In genomic region chr3R:21859509-21859908, dm6 we compare ENCODE assay signal across 5 fruit fly cellular contexts.
TF ChIP-seq lines count a peak whose summit lies in the region.

No protein-coding gene starts in this region.

- TF ChIP-seq CTCF in whole organism, embryonic (GFP tag; optimal IDR thresholded peaks at IDR 0.05; lab: Kevin White, UChicago): no peak

TF ChIP-seq in whole organism, adult, 20 proteins besides CTCF, POLR2A, EP300 and RAD21:
- no peak for TF ChIP-seq bab1 (GFP tag; optimal IDR thresholded peaks at IDR 0.05; lab: Kevin White, UChicago)
- TF ChIP-seq kay (GFP tag; lab: Kevin White, UChicago; ENCODE audit: borderline replicate concordance): peak; percentile 33
- TF ChIP-seq CG33017 (tag; optimal IDR thresholded peaks at IDR 0.05; lab: Kevin White, UChicago): no peak
- no peak for TF ChIP-seq CG7045 (GFP tag; optimal IDR thresholded peaks at IDR 0.05; lab: Kevin White, UChicago)

TF ChIP-seq in whole organism, embryonic, 481 proteins besides CTCF, POLR2A, EP300 and RAD21 (continues in another document):
- TF ChIP-seq pum (GFP tag; optimal IDR thresholded peaks at IDR 0.05; lab: Kevin White, UChicago): peak; percentile 26
- TF ChIP-seq lbe (GFP tag; optimal IDR thresholded peaks at IDR 0.05; lab: Kevin White, UChicago): peak; percentile 87
- peak; percentile 33 for TF ChIP-seq onecut (GFP tag; IDR thresholded peaks at IDR 0.05; lab: Robert Waterston, UW)
- TF ChIP-seq B-H1 (GFP tag; IDR thresholded peaks at IDR 0.05; lab: Robert Waterston, UW): no peak
- peak; percentile 8 for TF ChIP-seq Lhr (GFP tag; optimal IDR thresholded peaks at IDR 0.05; lab: Kevin White, UChicago)
- TF ChIP-seq cas (GFP tag; IDR thresholded peaks at IDR 0.05; lab: Robert Waterston, UW): no peak
- TF ChIP-seq Hsf (GFP tag; optimal IDR thresholded peaks at IDR 0.05; lab: Kevin White, UChicago): peak; percentile 41
- TF ChIP-seq lmd (GFP tag; IDR thresholded peaks at IDR 0.05; lab: Robert Waterston, UW): 0 out of 2 replicates have a peak, but pooled peaks have one; percentile 11
- peak; percentile 5 for TF ChIP-seq shn (GFP tag; optimal IDR thresholded peaks at IDR 0.05; lab: Kevin White, UChicago)
- peak; percentile 38 for TF ChIP-seq Sox100B (GFP tag; optimal IDR thresholded peaks at IDR 0.05; lab: Kevin White, UChicago)
- TF ChIP-seq fru (optimal IDR thresholded peaks at IDR 0.05; lab: Kevin White, UChicago): no peak
- no peak for TF ChIP-seq pzg (GFP tag; optimal IDR thresholded peaks at IDR 0.05; lab: Kevin White, UChicago)
- TF ChIP-seq Mad (GFP tag; optimal IDR thresholded peaks at IDR 0.05; lab: Kevin White, UChicago): peak; percentile 30
- TF ChIP-seq slou (GFP tag; optimal IDR thresholded peaks at IDR 0.05; lab: Kevin White, UChicago): no peak
- peak in 1 of 2 experiments; percentile 13 for TF ChIP-seq Hr78 (GFP tag; optimal IDR thresholded peaks at IDR 0.05; lab: Kevin White, UChicago)
- TF ChIP-seq Side (GFP tag; optimal IDR thresholded peaks at IDR 0.05; lab: Kevin White, UChicago): peak; percentile 21
- peak; percentile 7 to 46 for TF ChIP-seq dpn (GFP tag; optimal IDR thresholded peaks at IDR 0.05; lab: Kevin White, UChicago)
- TF ChIP-seq CG8388 (GFP tag; optimal IDR thresholded peaks at IDR 0.05; lab: Kevin White, UChicago): peak; percentile 62
- no peak for TF ChIP-seq Dad (GFP tag; optimal IDR thresholded peaks at IDR 0.05; lab: Kevin White, UChicago)
- no peak for TF ChIP-seq ERR (GFP tag; optimal IDR thresholded peaks at IDR 0.05; lab: Kevin White, UChicago)
- TF ChIP-seq jing (GFP tag; optimal IDR thresholded peaks at IDR 0.05; lab: Kevin White, UChicago): peak; percentile 27
- peak; percentile 1 for TF ChIP-seq CG10462 (GFP tag; optimal IDR thresholded peaks at IDR 0.05; lab: Kevin White, UChicago)

TF ChIP-seq in whole organism, prepupa, 60 proteins besides CTCF, POLR2A, EP300 and RAD21 (continues in another document):
- TF ChIP-seq svp (GFP tag; lab: Kevin White, UChicago) (peak; percentile 99), CG9139 (GFP tag; optimal IDR thresholded peaks at IDR 0.05; lab: Kevin White, UChicago) (peak; percentile 63), CG3919 (GFP tag; optimal IDR thresholded peaks at IDR 0.05; lab: Kevin White, UChicago) (peak; percentile 88), CG16779 (tag; optimal IDR thresholded peaks at IDR 0.05; lab: Kevin White, UChicago) (peak; percentile 76), CG6276 (GFP tag; optimal IDR thresholded peaks at IDR 0.05; lab: Kevin White, UChicago) (peak; percentile 78), achi (GFP tag; optimal IDR thresholded peaks at IDR 0.05; lab: Kevin White, UChicago) (peak; percentile 92), CG7368 (GFP tag; optimal IDR thresholded peaks at IDR 0.05; lab: Kevin White, UChicago) (peak; percentile 81), Eip75B (GFP tag; optimal IDR thresholded peaks at IDR 0.05; lab: Kevin White, UChicago) (peak; percentile 96), Lpt (GFP tag; optimal IDR thresholded peaks at IDR 0.05; lab: Kevin White, UChicago) (peak; percentile 73), CG6163 (GFP tag; IDR thresholded peaks at IDR 0.05; lab: Robert Waterston, UW) (peak; percentile 84), Eip93F (GFP tag; optimal IDR thresholded peaks at IDR 0.05; lab: Kevin White, UChicago) (peak; percentile 93), ss (GFP tag; optimal IDR thresholded peaks at IDR 0.05; lab: Kevin White, UChicago) (peak; percentile 85 to 88), CG11762 (GFP tag; optimal IDR thresholded peaks at IDR 0.05; lab: Kevin White, UChicago; ENCODE audit: insufficient read depth) (peak; percentile 68), CG8632 (GFP tag; optimal IDR thresholded peaks at IDR 0.05; lab: Kevin White, UChicago) (peak; percentile 92), Ets96B (tag; optimal IDR thresholded peaks at IDR 0.05; lab: Kevin White, UChicago) (peak; percentile 78), OdsH (GFP tag; optimal IDR thresholded peaks at IDR 0.05; lab: Kevin White, UChicago) (peak; percentile 92), vri (GFP tag; optimal IDR thresholded peaks at IDR 0.05; lab: Kevin White, UChicago) (peak; percentile 91), fd85E (GFP tag; optimal IDR thresholded peaks at IDR 0.05; lab: Kevin White, UChicago) (peak; percentile 39), CG3032 (tag; optimal IDR thresholded peaks at IDR 0.05; lab: Kevin White, UChicago) (peak; percentile 82), Blimp-1 (GFP tag; optimal IDR thresholded peaks at IDR 0.05; lab: Kevin White, UChicago) (peak; percentile 80), Eip78C (GFP tag; lab: Kevin White, UChicago) (peak; percentile 98), net (GFP tag; optimal IDR thresholded peaks at IDR 0.05; lab: Kevin White, UChicago) (peak; percentile 89), CG6792 (GFP tag; optimal IDR thresholded peaks at IDR 0.05; lab: Kevin White, UChicago) (peak; percentile 94)

TF ChIP-seq in whole organism, pupa, 21 proteins besides CTCF, POLR2A, EP300 and RAD21:
- TF ChIP-seq Pif1B (GFP tag; optimal IDR thresholded peaks at IDR 0.05; lab: Kevin White, UChicago): peak; percentile 83
- TF ChIP-seq CG14655 (GFP tag; optimal IDR thresholded peaks at IDR 0.05; lab: Kevin White, UChicago): peak; percentile 72
- TF ChIP-seq CG10348 (GFP tag; IDR thresholded peaks at IDR 0.05; lab: Robert Waterston, UW): no peak
- TF ChIP-seq fd96Ca (GFP tag; IDR thresholded peaks at IDR 0.05; lab: Robert Waterston, UW): 0 out of 3 replicates have a peak, but pooled peaks have one; percentile 29
- TF ChIP-seq Snoo (tag; optimal IDR thresholded peaks at IDR 0.05; lab: Kevin White, UChicago): peak; percentile 93
- TF ChIP-seq rn (GFP tag; IDR thresholded peaks at IDR 0.05; lab: Robert Waterston, UW): peak; percentile 68; the same call in 1 of the 2 replicates
- peak; percentile 80 for TF ChIP-seq CG8301 (tag; optimal IDR thresholded peaks at IDR 0.05; lab: Kevin White, UChicago)
- TF ChIP-seq CG12605 (GFP tag; IDR thresholded peaks at IDR 0.05; lab: Robert Waterston, UW): 0 out of 2 replicates have a peak, but pooled peaks have one; percentile 58
- peak; percentile 48; the same call in 1 of the 2 replicates for TF ChIP-seq CG32121 (GFP tag; IDR thresholded peaks at IDR 0.05; lab: Robert Waterston, UW)
- TF ChIP-seq EcR (GFP tag; optimal IDR thresholded peaks at IDR 0.05; lab: Kevin White, UChicago): peak; percentile 0
- TF ChIP-seq D1 (tag; optimal IDR thresholded peaks at IDR 0.05; lab: Kevin White, UChicago): no peak
- TF ChIP-seq CG34367 (tag; optimal IDR thresholded peaks at IDR 0.05; lab: Kevin White, UChicago): peak; percentile 70
- peak; percentile 66 for TF ChIP-seq CG17806 (tag; optimal IDR thresholded peaks at IDR 0.05; lab: Kevin White, UChicago)
- TF ChIP-seq gl (tag; optimal IDR thresholded peaks at IDR 0.05; lab: Kevin White, UChicago): peak; percentile 28
- peak; percentile 71 for TF ChIP-seq Ets98B (GFP tag; IDR thresholded peaks at IDR 0.05; lab: Robert Waterston, UW)
- peak; percentile 87 for TF ChIP-seq Pif1A (GFP tag; optimal IDR thresholded peaks at IDR 0.05; lab: Kevin White, UChicago)
- peak; percentile 82 for TF ChIP-seq CG4496 (GFP tag; IDR thresholded peaks at IDR 0.05; lab: Robert Waterston, UW)
- TF ChIP-seq CG8159 (tag; optimal IDR thresholded peaks at IDR 0.05; lab: Kevin White, UChicago): peak; percentile 85
- peak; percentile 61 for TF ChIP-seq CG13204 (GFP tag; optimal IDR thresholded peaks at IDR 0.05; lab: Kevin White, UChicago)
- TF ChIP-seq CG15710 (tag; optimal IDR thresholded peaks at IDR 0.05; lab: Kevin White, UChicago): peak; percentile 84
- TF ChIP-seq CG9948 (tag; optimal IDR thresholded peaks at IDR 0.05; lab: Kevin White, UChicago): peak; percentile 74

TF ChIP-seq in whole organism, wandering third instar larva, 38 proteins besides CTCF, POLR2A, EP300 and RAD21 (continues in another document):
- TF ChIP-seq dsf (GFP tag; optimal IDR thresholded peaks at IDR 0.05; lab: Kevin White, UChicago; ENCODE audit: borderline replicate concordance) (peak; percentile 76), brk (GFP tag; optimal IDR thresholded peaks at IDR 0.05; lab: Kevin White, UChicago) (peak; percentile 85), sv (GFP tag; optimal IDR thresholded peaks at IDR 0.05; lab: Kevin White, UChicago) (peak; percentile 5), lola (GFP tag; optimal IDR thresholded peaks at IDR 0.05; lab: Kevin White, UChicago) (no peak), jim (GFP tag; optimal IDR thresholded peaks at IDR 0.05; lab: Kevin White, UChicago) (no peak), br (GFP tag; optimal IDR thresholded peaks at IDR 0.05; lab: Kevin White, UChicago) (peak; percentile 95), ey (GFP tag; optimal IDR thresholded peaks at IDR 0.05; lab: Kevin White, UChicago) (peak; percentile 95), N (GFP tag; optimal IDR thresholded peaks at IDR 0.05; lab: Kevin White, UChicago) (no peak), sage (GFP tag; optimal IDR thresholded peaks at IDR 0.05; lab: Kevin White, UChicago) (peak; percentile 86), h (GFP tag; optimal IDR thresholded peaks at IDR 0.05; lab: Kevin White, UChicago) (peak; percentile 96), Sp1 (GFP tag; optimal IDR thresholded peaks at IDR 0.05; lab: Kevin White, UChicago) (peak; percentile 95), psq (GFP tag; optimal IDR thresholded peaks at IDR 0.05; lab: Kevin White, UChicago) (peak; percentile 94), rgr (GFP tag; optimal IDR thresholded peaks at IDR 0.05; lab: Kevin White, UChicago) (peak; percentile 92), tai (GFP tag; optimal IDR thresholded peaks at IDR 0.05; lab: Kevin White, UChicago) (peak; percentile 83), Hr78 (GFP tag; optimal IDR thresholded peaks at IDR 0.05; lab: Kevin White, UChicago) (no peak), CrebA (GFP tag; optimal IDR thresholded peaks at IDR 0.05; lab: Kevin White, UChicago; ENCODE audit: borderline replicate concordance) (peak; percentile 8), fru (GFP tag; optimal IDR thresholded peaks at IDR 0.05; lab: Kevin White, UChicago) (peak; percentile 97), CG32264 (GFP tag; optimal IDR thresholded peaks at IDR 0.05; lab: Kevin White, UChicago) (peak; percentile 68), Dfd (GFP tag; optimal IDR thresholded peaks at IDR 0.05; lab: Kevin White, UChicago) (no peak), Mio (GFP tag; optimal IDR thresholded peaks at IDR 0.05; lab: Kevin White, UChicago) (peak; percentile 12), OdsH (GFP tag; optimal IDR thresholded peaks at IDR 0.05; lab: Kevin White, UChicago) (peak; percentile 92), usp (GFP tag; optimal IDR thresholded peaks at IDR 0.05; lab: Kevin White, UChicago) (no peak), Dif (GFP tag; optimal IDR thresholded peaks at IDR 0.05; lab: Kevin White, UChicago; ENCODE audit: partially characterized antibody) (no peak), Hr83 (GFP tag; optimal IDR thresholded peaks at IDR 0.05; lab: Kevin White, UChicago; ENCODE audit: poor library complexity, severe bottlenecking) (no peak), dl (GFP tag; optimal IDR thresholded peaks at IDR 0.05; lab: Kevin White, UChicago; ENCODE audit: insufficient read depth in 1 of 2, partially characterized antibody in 2 of 2) (no peak), Abd-B (GFP tag; optimal IDR thresholded peaks at IDR 0.05; lab: Kevin White, UChicago) (no peak), CG9705 (GFP tag; optimal IDR thresholded peaks at IDR 0.05; lab: Kevin White, UChicago) (peak; percentile 85), Myc (optimal IDR thresholded peaks at IDR 0.05; lab: Kevin White, UChicago) (no peak)
